Worm (Caenorhabditis elegans) whole organism, late embryonic: ENCODE measurements around the gene F15H10.5.

ENCODE experiments used
- K09A11.1 ChIP-seq: sonication (generic microtip); optimal IDR thresholded peaks from 2 replicates; lab custom pipeline; 2017; ENCODE audit warnings: antibody characterized with exemption, mild to moderate bottlenecking, missing genetic modification characterization, missing compliant biosample characterization; ENCODE audit not compliant: insufficient read depth
- ama-1 ChIP-seq: fragments of 150-350 bp; optimal IDR thresholded peaks from 2 replicates; lab custom pipeline; 2014
- ceh-9 ChIP-seq: sonication (generic microtip); optimal IDR thresholded peaks from 2 replicates; lab custom pipeline; 2016; ENCODE audit warnings: mild to moderate bottlenecking, missing genetic modification characterization, inconsistent platforms, missing compliant biosample characterization
- dmd-4 ChIP-seq: sonication (generic microtip); optimal IDR thresholded peaks from 2 replicates; lab custom pipeline; 2016; ENCODE audit warnings: borderline replicate concordance, missing genetic modification characterization, missing compliant biosample characterization
- fax-1 ChIP-seq: sonication (generic microtip); optimal IDR thresholded peaks from 2 replicates; lab custom pipeline; 2016; ENCODE audit warnings: missing genotype, missing genetic modification characterization, missing compliant biosample characterization
- fkh-6 ChIP-seq: sonication (generic microtip); optimal IDR thresholded peaks from 2 replicates; lab custom pipeline; 2016; ENCODE audit warnings: missing genetic modification characterization, missing compliant biosample characterization
- nhr-11 ChIP-seq: fragments of 150-350 bp; optimal IDR thresholded peaks from 2 replicates; lab custom pipeline; 2014; ENCODE audit warnings: missing biosample characterization, missing genetic modification characterization
- odd-2 ChIP-seq: sonication (generic microtip); optimal IDR thresholded peaks from 2 replicates; lab custom pipeline; 2017; ENCODE audit warnings: antibody characterized with exemption, mild to moderate bottlenecking, missing genetic modification characterization, missing compliant biosample characterization
- pha-4 ChIP-seq: fragments of 150-350 bp; optimal IDR thresholded peaks from 2 replicates; lab custom pipeline; 2018; ENCODE audit warnings: missing biosample characterization, missing genetic modification reagents, missing genetic modification characterization
- syd-9 ChIP-seq: sonication (generic microtip); optimal IDR thresholded peaks from 2 replicates; lab custom pipeline; 2016; ENCODE audit warnings: mild to moderate bottlenecking, missing genetic modification characterization, moderate library complexity, missing compliant biosample characterization
- ttx-3 ChIP-seq: sonication (generic microtip); optimal IDR thresholded peaks from 2 replicates; lab custom pipeline; 2016; ENCODE audit warnings: missing genetic modification reagents, missing genetic modification characterization, missing compliant biosample characterization
- unc-3 ChIP-seq, 2 experiments: fragments of 200-800 bp in 1 of 2; sonication (Bioruptor generic) in 1 of 2; sonication (generic microtip) in 1 of 2; conservative IDR thresholded peaks in 1 of 2; optimal IDR thresholded peaks in 1 of 2; 2 replicates each; pipeline versions ENCODE4 v1.3.6 to Lab custom; 2016 to 2022; ENCODE audit warnings: missing compliant biosample characterization in 2 of 2, missing genetic modification characterization in 2 of 2, missing genetic modification reagents in 1 of 2
- unc-86 ChIP-seq: sonication (generic microtip); optimal IDR thresholded peaks from 2 replicates; lab custom pipeline; 2016; ENCODE audit warnings: missing genetic modification characterization, missing compliant biosample characterization
- zip-5 ChIP-seq: sonication (generic microtip); optimal IDR thresholded peaks from 2 replicates; lab custom pipeline; 2016; ENCODE audit warnings: missing genetic modification characterization, missing compliant biosample characterization

DNA sequence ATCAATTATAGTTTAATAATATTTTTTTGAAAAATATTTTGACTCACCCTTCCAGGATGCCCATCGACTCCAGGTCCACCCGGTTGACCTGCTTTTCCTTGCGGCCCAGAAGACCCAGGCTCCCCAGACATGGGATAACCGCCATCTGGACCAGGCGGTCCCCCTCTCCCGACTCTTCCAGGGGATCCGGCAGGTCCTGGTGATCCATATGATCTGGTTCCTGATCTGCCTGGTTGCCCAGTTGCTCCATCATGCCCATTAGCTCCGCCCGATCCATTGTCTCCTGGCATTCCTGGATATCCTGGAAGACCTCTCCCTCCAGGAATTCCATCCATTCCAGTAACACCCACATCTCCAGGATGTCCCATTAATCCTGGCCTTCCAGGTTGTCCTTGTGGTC lies 25.2 kb downstream of the F15H10.5 start:
- TF ChIP-seq fax-1 = no peak
- TF ChIP-seq zip-5 (tag; lab: Kevin White, UChicago) = no peak
- TF ChIP-seq fkh-6 (tag; lab: Kevin White, UChicago) = no peak
- TF ChIP-seq syd-9 (tag; lab: Kevin White, UChicago) = no peak
- TF ChIP-seq dmd-4 (tag; lab: Kevin White, UChicago) = no peak
- TF ChIP-seq unc-3 (GFP tag; conservative IDR thresholded peaks at IDR 0.05; lab: Robert Waterston, UW) = no peak
- no peak for TF ChIP-seq unc-3 (tag; optimal IDR thresholded peaks at IDR 0.05; lab: Kevin White, UChicago)
- TF ChIP-seq ttx-3 (tag; lab: Kevin White, UChicago) = no peak
- TF ChIP-seq ama-1 (lab: Kevin White, UChicago) = no peak
- TF ChIP-seq odd-2 (tag; lab: Kevin White, UChicago) = no peak
- TF ChIP-seq ceh-9 (tag; lab: Kevin White, UChicago) = no peak
- TF ChIP-seq pha-4 (tag; lab: Kevin White, UChicago) = no peak
- no peak for TF ChIP-seq K09A11.1 (tag; lab: Kevin White, UChicago)
- TF ChIP-seq unc-86 (tag; lab: Kevin White, UChicago) = no peak
- no peak for TF ChIP-seq nhr-11 (tag; lab: Kevin White, UChicago)
